Worm (Caenorhabditis elegans): ENCODE measurements around the gene nhr-203.

nhr-203 gene

DNA sequence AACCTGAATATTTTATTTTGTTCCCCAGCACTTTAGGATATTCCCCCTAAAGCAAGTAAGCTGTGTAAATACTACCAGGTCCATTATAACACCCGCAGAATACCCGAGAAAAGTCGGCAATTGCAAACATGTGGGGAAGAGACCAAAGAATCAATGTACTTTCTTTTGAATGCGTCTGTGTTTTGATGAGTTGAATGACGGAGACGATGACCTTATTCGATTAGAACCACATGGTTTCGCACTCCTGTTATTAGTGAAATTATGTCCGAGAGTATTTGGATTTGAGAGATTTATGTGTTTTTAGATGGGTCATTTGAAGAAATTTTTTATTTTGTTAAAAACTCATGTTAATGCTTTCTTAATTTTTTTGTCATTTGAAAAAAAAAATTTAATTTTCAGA is 5.8 kb downstream of the nhr-203 start:
- TF ChIP-seq pes-1 (GFP tag; IDR thresholded peaks at IDR 0.05), result no peak
- no peak for TF ChIP-seq hnd-1 (tag; optimal IDR thresholded peaks at IDR 0.05)
- no peak for TF ChIP-seq hmbx-1 (tag; optimal IDR thresholded peaks at IDR 0.05)
- TF ChIP-seq tbx-11 (GFP tag; IDR thresholded peaks at IDR 0.05), result no peak
- no peak for TF ChIP-seq tra-4 (tag; optimal IDR thresholded peaks at IDR 0.05)
- no peak for TF ChIP-seq ama-1 (optimal IDR thresholded peaks at IDR 0.05)
- TF ChIP-seq scrt-1 (GFP tag; IDR thresholded peaks at IDR 0.05), result no peak
- TF ChIP-seq ceh-36 (tag; optimal IDR thresholded peaks at IDR 0.05), result no peak
- no peak for TF ChIP-seq aly-1 (tag; optimal IDR thresholded peaks at IDR 0.05)
- no peak for TF ChIP-seq ceh-13 (GFP tag; optimal IDR thresholded peaks at IDR 0.05)
- no peak for TF ChIP-seq F13C5.2 (tag; optimal IDR thresholded peaks at IDR 0.05)
- TF ChIP-seq flt-1 (GFP tag; IDR thresholded peaks at IDR 0.05), result no peak

- TF ChIP-seq pes-1 (GFP tag; IDR thresholded peaks at IDR 0.05) (no peak), F13C5.2 (tag; optimal IDR thresholded peaks at IDR 0.05) (no peak), flt-1 (GFP tag; IDR thresholded peaks at IDR 0.05) (no peak), hmg-4 (GFP tag; optimal IDR thresholded peaks at IDR 0.05) (no peak), aly-1 (tag; optimal IDR thresholded peaks at IDR 0.05) (no peak), tra-4 (tag; optimal IDR thresholded peaks at IDR 0.05) (no peak), ceh-13 (GFP tag; optimal IDR thresholded peaks at IDR 0.05) (no peak), scrt-1 (GFP tag; IDR thresholded peaks at IDR 0.05) (no peak), B0310.2 (tag; optimal IDR thresholded peaks at IDR 0.05) (no peak), ama-1 (optimal IDR thresholded peaks at IDR 0.05) (no peak), ets-7 (tag; optimal IDR thresholded peaks at IDR 0.05) (no peak), ceh-36 (tag; optimal IDR thresholded peaks at IDR 0.05) (no peak), tbx-37 (GFP tag; conservative IDR thresholded peaks at IDR 0.05) (no peak), sea-1 (GFP tag; conservative IDR thresholded peaks at IDR 0.05) (no peak)
Measured at ce11 chrV:467507-467906, 7.9 kb downstream of the nhr-203 start.

DNA sequence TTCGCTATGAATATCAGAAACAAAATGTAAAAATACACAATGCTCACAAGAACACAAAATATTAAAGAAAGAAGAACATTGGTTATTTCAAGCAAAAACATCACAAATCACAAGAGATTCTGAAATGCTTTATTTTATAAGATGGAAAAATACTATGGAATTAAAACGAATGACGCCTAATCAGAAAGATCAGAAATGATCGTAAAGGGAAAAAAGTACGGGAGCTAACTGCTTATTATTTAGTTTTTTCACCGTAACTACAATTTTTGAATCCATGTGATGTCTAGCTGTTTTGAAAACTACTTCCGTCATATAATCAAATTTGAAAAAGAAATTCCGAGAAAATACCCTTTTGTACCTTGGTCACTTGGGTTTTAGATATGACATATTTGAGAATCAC is 8.9 kb downstream of the nhr-203 start, which contains the start of gene srbc-57:
TSS of gene srbc-57 (minus strand) at position 101 of the 400 bp plus-strand sequence.
- TF ChIP-seq pes-1 (GFP tag; IDR thresholded peaks at IDR 0.05) (no peak), ceh-13 (GFP tag; optimal IDR thresholded peaks at IDR 0.05) (no peak), hmbx-1 (tag; optimal IDR thresholded peaks at IDR 0.05) (no peak), tra-4 (tag; optimal IDR thresholded peaks at IDR 0.05) (no peak), hmg-4 (GFP tag; optimal IDR thresholded peaks at IDR 0.05) (no peak)

DNA sequence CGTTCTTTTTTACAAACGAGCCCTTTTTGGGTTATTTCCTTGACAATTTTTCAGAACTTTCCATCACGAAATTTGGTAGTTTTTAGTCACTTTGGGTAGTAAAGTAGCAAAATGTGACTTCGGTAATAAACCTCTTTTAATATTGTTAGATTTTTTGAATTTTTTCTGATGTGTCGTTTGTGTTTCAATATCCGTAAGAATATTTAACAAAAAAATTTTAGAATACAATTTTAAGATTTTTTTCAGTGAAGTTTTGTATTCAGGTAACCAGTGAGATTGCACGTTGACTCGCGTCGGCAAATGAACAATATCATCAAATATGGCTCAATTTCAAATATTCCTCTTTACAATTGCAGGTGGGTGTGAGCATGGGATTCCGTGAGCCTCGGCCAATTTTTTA is 13.0 kb downstream of the nhr-203 start, which contains the start of gene srt-31:
TSS of gene srt-31 (plus strand) at position 301 of the 400 bp plus-strand sequence.
- no peak for TF ChIP-seq tbx-37 (GFP tag; conservative IDR thresholded peaks at IDR 0.05)
- TF ChIP-seq flt-1 (GFP tag; IDR thresholded peaks at IDR 0.05), result no peak
- no peak for TF ChIP-seq sea-1 (GFP tag; conservative IDR thresholded peaks at IDR 0.05)

DNA sequence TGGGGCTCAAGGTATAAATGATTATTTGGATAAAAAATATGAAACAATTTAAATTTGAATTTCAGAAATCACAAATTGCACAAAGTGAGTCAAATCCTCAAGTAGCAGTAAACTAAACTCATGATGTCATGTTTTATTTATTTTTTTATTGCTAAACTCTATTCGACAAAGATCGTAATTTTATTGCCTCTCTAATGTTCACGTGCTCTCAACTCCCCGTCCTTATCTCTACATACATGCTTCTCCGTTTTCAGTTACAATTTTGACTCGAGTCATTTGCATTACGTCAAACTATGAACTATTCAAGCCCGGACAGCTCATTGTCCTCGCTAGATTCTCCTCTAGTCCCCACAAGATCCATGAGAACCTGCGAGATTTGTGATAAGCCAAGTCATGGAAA is 14.9 kb downstream of the nhr-203 start, which contains the start of gene nhr-99:
TSS of gene nhr-99 (plus strand) at position 263 of the 400 bp plus-strand sequence.
- TF ChIP-seq hnd-1 (tag; optimal IDR thresholded peaks at IDR 0.05), result no peak
- no peak for TF ChIP-seq F13C5.2 (tag; optimal IDR thresholded peaks at IDR 0.05)
- no peak for TF ChIP-seq sea-1 (GFP tag; conservative IDR thresholded peaks at IDR 0.05)
- no peak for TF ChIP-seq ceh-13 (GFP tag; optimal IDR thresholded peaks at IDR 0.05)
- TF ChIP-seq hmbx-1 (tag; optimal IDR thresholded peaks at IDR 0.05), result no peak
- no peak for TF ChIP-seq tra-4 (tag; optimal IDR thresholded peaks at IDR 0.05)
- TF ChIP-seq ama-1 (optimal IDR thresholded peaks at IDR 0.05), result no peak
- no peak for TF ChIP-seq tbx-37 (GFP tag; conservative IDR thresholded peaks at IDR 0.05)
- TF ChIP-seq ets-7 (tag; optimal IDR thresholded peaks at IDR 0.05), result no peak
- no peak for TF ChIP-seq B0310.2 (tag; optimal IDR thresholded peaks at IDR 0.05)
- no peak for TF ChIP-seq pes-1 (GFP tag; IDR thresholded peaks at IDR 0.05)
- no peak for TF ChIP-seq scrt-1 (GFP tag; IDR thresholded peaks at IDR 0.05)
- no peak for TF ChIP-seq ceh-36 (tag; optimal IDR thresholded peaks at IDR 0.05)
- TF ChIP-seq flt-1 (GFP tag; IDR thresholded peaks at IDR 0.05), result no peak
- TF ChIP-seq tbx-11 (GFP tag; IDR thresholded peaks at IDR 0.05), result no peak
- TF ChIP-seq hmg-4 (GFP tag; optimal IDR thresholded peaks at IDR 0.05), result no peak

DNA sequence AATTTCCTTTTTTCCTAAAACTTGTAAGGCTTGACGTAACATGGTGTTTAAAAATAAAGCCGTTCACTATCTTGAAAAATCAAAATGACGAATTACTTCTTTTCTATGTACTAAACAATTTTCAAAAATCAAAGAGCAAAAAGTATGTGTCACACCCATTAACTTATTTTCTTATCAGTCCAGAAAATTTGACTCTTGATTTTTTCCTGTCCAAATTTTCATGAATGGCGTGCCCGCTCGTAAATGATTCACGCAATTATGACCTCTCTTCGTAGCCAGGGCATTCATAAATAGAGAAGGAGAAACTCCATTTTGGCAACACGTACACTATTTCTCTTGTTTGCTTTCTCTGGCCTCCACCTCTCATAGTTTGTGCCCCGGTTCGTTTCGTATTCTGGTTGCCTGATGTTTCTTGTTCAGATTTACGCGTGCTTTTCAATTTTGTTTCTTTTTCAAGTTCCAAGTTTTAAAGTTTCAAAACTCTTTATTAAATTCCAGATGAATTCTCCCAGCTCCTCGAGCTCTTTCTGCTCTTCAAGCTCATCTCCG is 18.1 kb downstream of the nhr-203 start, which contains the start of gene nhr-55:
TSS of gene nhr-55 (plus strand) at position 499 of the 549 bp plus-strand sequence.
- no peak for TF ChIP-seq flt-1 (GFP tag; IDR thresholded peaks at IDR 0.05)
- no peak for TF ChIP-seq hmg-4 (GFP tag; optimal IDR thresholded peaks at IDR 0.05)
- TF ChIP-seq sea-1 (GFP tag; conservative IDR thresholded peaks at IDR 0.05), result no peak
- no peak for TF ChIP-seq aly-1 (tag; optimal IDR thresholded peaks at IDR 0.05)
- TF ChIP-seq ceh-13 (GFP tag; optimal IDR thresholded peaks at IDR 0.05), result no peak
- TF ChIP-seq tbx-37 (GFP tag; conservative IDR thresholded peaks at IDR 0.05), result no peak
- no peak for TF ChIP-seq B0310.2 (tag; optimal IDR thresholded peaks at IDR 0.05)
- TF ChIP-seq pes-1 (GFP tag; IDR thresholded peaks at IDR 0.05), result no peak
- no peak for TF ChIP-seq F13C5.2 (tag; optimal IDR thresholded peaks at IDR 0.05)
- TF ChIP-seq tbx-11 (GFP tag; IDR thresholded peaks at IDR 0.05), result no peak
- TF ChIP-seq hmbx-1 (tag; optimal IDR thresholded peaks at IDR 0.05), result no peak
- TF ChIP-seq tra-4 (tag; optimal IDR thresholded peaks at IDR 0.05), result no peak
- TF ChIP-seq scrt-1 (GFP tag; IDR thresholded peaks at IDR 0.05), result no peak
- no peak for TF ChIP-seq ceh-36 (tag; optimal IDR thresholded peaks at IDR 0.05)
- TF ChIP-seq ama-1 (optimal IDR thresholded peaks at IDR 0.05), result no peak
- TF ChIP-seq hnd-1 (tag; optimal IDR thresholded peaks at IDR 0.05), result no peak
- no peak for TF ChIP-seq ets-7 (tag; optimal IDR thresholded peaks at IDR 0.05)

DNA sequence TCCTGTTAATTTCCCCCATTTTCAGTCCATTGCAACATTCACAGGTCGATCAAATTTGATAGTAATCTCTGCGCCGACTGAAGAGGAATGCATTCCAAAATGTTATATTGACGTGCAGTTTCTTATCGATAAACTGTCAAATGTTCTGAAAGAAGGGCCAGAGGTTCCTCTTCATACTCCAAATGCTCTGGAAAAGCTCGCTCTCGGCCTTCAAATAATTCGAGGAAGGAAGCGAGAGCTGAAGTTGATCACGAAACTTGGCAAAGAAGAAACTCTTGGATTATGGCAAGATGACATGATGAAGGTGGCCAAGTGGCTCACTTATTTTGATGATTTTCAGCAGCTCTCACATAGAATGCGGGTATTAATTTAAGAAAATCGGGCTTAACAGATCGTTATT is 19.5 kb downstream of the nhr-203 start:
- TF ChIP-seq pes-1 (GFP tag; IDR thresholded peaks at IDR 0.05) (no peak), scrt-1 (GFP tag; IDR thresholded peaks at IDR 0.05) (no peak), ceh-36 (tag; optimal IDR thresholded peaks at IDR 0.05) (no peak), ets-7 (tag; optimal IDR thresholded peaks at IDR 0.05) (no peak), hmbx-1 (tag; optimal IDR thresholded peaks at IDR 0.05) (no peak), ceh-13 (GFP tag; optimal IDR thresholded peaks at IDR 0.05) (no peak), flt-1 (GFP tag; IDR thresholded peaks at IDR 0.05) (no peak), F13C5.2 (tag; optimal IDR thresholded peaks at IDR 0.05) (no peak), ama-1 (optimal IDR thresholded peaks at IDR 0.05) (no peak), B0310.2 (tag; optimal IDR thresholded peaks at IDR 0.05) (no peak), hnd-1 (tag; optimal IDR thresholded peaks at IDR 0.05) (no peak), aly-1 (tag; optimal IDR thresholded peaks at IDR 0.05) (no peak)

Data from whole organism, early embryonic.